Worm (Caenorhabditis elegans) whole organism, L3 larva: ENCODE data around the gene arrd-10.

Experiments
- R02D3.7 ChIP-seq: fragments of 150-350 bp; optimal IDR thresholded peaks from 2 replicates; lab custom pipeline; 2014; ENCODE audit warnings: missing biosample characterization, missing genetic modification characterization
- ZK546.5 ChIP-seq: sonication (generic microtip); optimal IDR thresholded peaks from 2 replicates; lab custom pipeline; 2017; ENCODE audit warnings: missing biosample characterization, missing genetic modification characterization
- ama-1 ChIP-seq: fragments of 150-350 bp; optimal IDR thresholded peaks from 2 replicates; lab custom pipeline; 2018
- daf-12 ChIP-seq: fragments of 150-350 bp; optimal IDR thresholded peaks from 2 replicates; lab custom pipeline; 2014; ENCODE audit warnings: missing biosample characterization, missing genetic modification reagents, missing genetic modification characterization
- sea-2 ChIP-seq: fragments of 150-350 bp; sonication (generic microtip); optimal IDR thresholded peaks from 4 replicates; lab custom pipeline; 2014; ENCODE audit warnings: missing biosample characterization, missing genetic modification reagents, missing genetic modification characterization

DNA sequence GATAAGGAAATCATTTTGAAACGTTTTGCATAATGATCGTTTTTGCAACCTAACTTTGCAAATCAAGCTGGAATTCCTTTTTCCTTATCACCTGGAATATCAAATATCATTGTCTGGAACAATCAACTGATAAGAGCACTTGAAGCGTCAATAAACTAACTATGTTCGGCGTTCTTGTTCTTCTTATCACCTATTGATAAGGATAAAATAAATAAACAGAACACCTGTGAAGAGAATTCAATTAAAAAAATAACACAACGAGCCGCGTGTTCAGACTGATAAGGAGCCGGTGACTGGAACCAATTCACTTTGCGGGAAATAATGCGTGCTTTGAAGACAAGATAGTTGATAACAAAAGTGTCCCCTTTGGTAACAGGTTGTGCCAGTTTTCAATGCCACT lies 40.3 kb downstream of the arrd-10 start, which contains the start of gene cyd-1:
- TF ChIP-seq ZK546.5 (tag; lab: Kevin White, UChicago) (no peak), daf-12 (tag; lab: Kevin White, UChicago) (no peak), sea-2 (GFP tag; lab: Kevin White, UChicago) (no peak), ama-1 (lab: Kevin White, UChicago) (no peak), R02D3.7 (tag; lab: Kevin White, UChicago) (no peak)
